Fruit fly (Drosophila melanogaster) whole organism, embryonic: Measurements from ENCODE around the gene mRpS7.

Source experiments
- Abd-B ChIP-seq: fragments of 200-800 bp; sonication (Bioruptor generic); optimal IDR thresholded peaks from 2 replicates; lab custom pipeline; 2018; ENCODE audit warnings: missing biosample characterization, mild to moderate bottlenecking, missing genetic modification characterization, moderate library complexity
- Atf-2 ChIP-seq: fragments of 200-800 bp; sonication (Bioruptor generic); optimal IDR thresholded peaks from 2 replicates; lab custom pipeline; 2016; ENCODE audit warnings: missing biosample characterization, missing genetic modification characterization
- B-H2 ChIP-seq: fragments of 200-800 bp; sonication (Bioruptor generic); optimal IDR thresholded peaks from 2 replicates; lab custom pipeline; 2018; ENCODE audit warnings: missing biosample characterization, mild to moderate bottlenecking, missing genetic modification characterization
- CG10147 ChIP-seq: fragments of 200-800 bp; sonication (Bioruptor generic); optimal IDR thresholded peaks from 2 replicates; lab custom pipeline; 2019; ENCODE audit warnings: missing biosample characterization, mild to moderate bottlenecking, missing genetic modification characterization, moderate library complexity
- CG10209 ChIP-seq: fragments of 200-800 bp; sonication (Bioruptor generic); optimal IDR thresholded peaks from 3 replicates; lab custom pipeline; 2017; ENCODE audit warnings: missing biosample characterization, mild to moderate bottlenecking, missing genetic modification characterization, missing genetic modification reagents
- CG10267 ChIP-seq: fragments of 200-800 bp; sonication (Bioruptor generic); optimal IDR thresholded peaks from 2 replicates; lab custom pipeline; 2018; ENCODE audit warnings: missing biosample characterization, mild to moderate bottlenecking, missing genetic modification characterization, moderate library complexity
- CG10654 ChIP-seq: fragments of 200-800 bp; sonication (Bioruptor generic); optimal IDR thresholded peaks from 2 replicates; lab custom pipeline; 2016; ENCODE audit warnings: missing biosample characterization, missing genetic modification characterization
- CG13894 ChIP-seq: fragments of 200-800 bp; sonication (Bioruptor generic); optimal IDR thresholded peaks from 3 replicates; lab custom pipeline; 2018; ENCODE audit warnings: missing biosample characterization, mild to moderate bottlenecking, missing genetic modification characterization, moderate library complexity
- CG14050 ChIP-seq: fragments of 200-800 bp; sonication (Bioruptor generic); IDR thresholded peaks from 3 replicates; pipeline ENCODE4 v1.3.6; 2022; ENCODE audit warnings: missing biosample characterization, missing genetic modification characterization
- CG15269 ChIP-seq: fragments of 200-800 bp; sonication (Bioruptor generic); optimal IDR thresholded peaks from 2 replicates; lab custom pipeline; 2018; ENCODE audit warnings: missing biosample characterization, mild to moderate bottlenecking, missing genetic modification characterization, moderate library complexity
- CG17361 ChIP-seq: fragments of 200-800 bp; sonication (Bioruptor generic); IDR thresholded peaks from 3 replicates; pipeline ENCODE4 v1.3.6; 2022; ENCODE audit warnings: missing biosample characterization, missing genetic modification characterization
- CG18011 ChIP-seq: fragments of 200-800 bp; sonication (Bioruptor generic); optimal IDR thresholded peaks from 2 replicates; lab custom pipeline; 2017; ENCODE audit warnings: missing biosample characterization, missing genetic modification characterization, mild to moderate bottlenecking, moderate library complexity, missing genotype
- CG18476 ChIP-seq: fragments of 200-800 bp; sonication (Bioruptor generic); optimal IDR thresholded peaks from 2 replicates; lab custom pipeline; 2016; ENCODE audit warnings: missing biosample characterization, mild to moderate bottlenecking, missing genetic modification characterization
- CG18764 ChIP-seq: fragments of 200-800 bp; sonication (Bioruptor generic); optimal IDR thresholded peaks from 3 replicates; lab custom pipeline; 2016; ENCODE audit warnings: missing biosample characterization, missing genetic modification characterization
- CG2199 ChIP-seq: fragments of 200-800 bp; sonication (Bioruptor generic); IDR thresholded peaks from 3 replicates; pipeline ENCODE4 v1.3.6; 2022; ENCODE audit warnings: missing biosample characterization, missing genetic modification characterization
- CG2678 ChIP-seq: fragments of 200-800 bp; sonication (Bioruptor generic); optimal IDR thresholded peaks from 3 replicates; lab custom pipeline; 2019; ENCODE audit warnings: missing biosample characterization, mild to moderate bottlenecking, missing genetic modification characterization, moderate library complexity
- CG31388 ChIP-seq: fragments of 200-800 bp; sonication (Bioruptor generic); optimal IDR thresholded peaks from 2 replicates; lab custom pipeline; 2016; ENCODE audit warnings: missing biosample characterization, missing genetic modification characterization
- CG32767 ChIP-seq: fragments of 200-800 bp; sonication (Bioruptor generic); IDR thresholded peaks from 2 replicates; pipeline ENCODE4 v1.3.6; 2022; ENCODE audit warnings: missing biosample characterization, missing genetic modification characterization
- CG6791 ChIP-seq: fragments of 200-800 bp; sonication (Bioruptor generic); IDR thresholded peaks from 3 replicates; pipeline ENCODE4 v1.3.6; 2022; ENCODE audit warnings: missing biosample characterization, missing genetic modification characterization; ENCODE audit not compliant: partially characterized antibody
- CG8089 ChIP-seq: fragments of 200-800 bp; sonication (Bioruptor generic); optimal IDR thresholded peaks from 3 replicates; lab custom pipeline; 2016; ENCODE audit warnings: missing biosample characterization, missing genetic modification characterization
- CG8388 ChIP-seq: fragments of 200-800 bp; sonication (Bioruptor generic); optimal IDR thresholded peaks from 2 replicates; lab custom pipeline; 2019; ENCODE audit warnings: missing biosample characterization, mild to moderate bottlenecking, missing genetic modification characterization, moderate library complexity
- CG8765 ChIP-seq: fragments of 200-800 bp; sonication (Bioruptor generic); IDR thresholded peaks from 2 replicates; pipeline ENCODE4 v1.3.6; 2022; ENCODE audit warnings: missing biosample characterization, missing genetic modification characterization
- Hsf ChIP-seq: fragments of 200-800 bp; sonication (Bioruptor generic); optimal IDR thresholded peaks from 3 replicates; lab custom pipeline; 2016; ENCODE audit warnings: missing biosample characterization, missing genetic modification characterization
- MESR4 ChIP-seq: fragments of 200-800 bp; sonication (Bioruptor generic); optimal IDR thresholded peaks from 2 replicates; lab custom pipeline; 2018; ENCODE audit warnings: missing biosample characterization, mild to moderate bottlenecking, missing genetic modification characterization, moderate library complexity
- NC2α ChIP-seq: fragments of 200-800 bp; sonication (Bioruptor generic); optimal IDR thresholded peaks from 2 replicates; lab custom pipeline; 2016; ENCODE audit warnings: missing biosample characterization, missing genetic modification characterization
- NC2β ChIP-seq: fragments of 200-800 bp; sonication (Bioruptor generic); optimal IDR thresholded peaks from 2 replicates; lab custom pipeline; 2016; ENCODE audit warnings: missing biosample characterization, missing genetic modification characterization
- Nf-YB ChIP-seq: fragments of 200-800 bp; sonication (Bioruptor generic); optimal IDR thresholded peaks from 3 replicates; lab custom pipeline; 2019; ENCODE audit warnings: missing biosample characterization, mild to moderate bottlenecking, missing genetic modification characterization, moderate library complexity
- Oli ChIP-seq: fragments of 200-800 bp; sonication (Bioruptor generic); optimal IDR thresholded peaks from 2 replicates; lab custom pipeline; 2018; ENCODE audit warnings: missing biosample characterization, mild to moderate bottlenecking, missing genetic modification characterization, moderate library complexity
- Opbp ChIP-seq: fragments of 200-800 bp; sonication (Bioruptor generic); IDR thresholded peaks from 3 replicates; pipeline ENCODE4 v1.3.6; 2022; ENCODE audit warnings: missing biosample characterization, missing genetic modification characterization; ENCODE audit not compliant: partially characterized antibody
- PHDP ChIP-seq: fragments of 200-800 bp; sonication (Bioruptor generic); optimal IDR thresholded peaks from 3 replicates; lab custom pipeline; 2018; ENCODE audit warnings: missing biosample characterization, mild to moderate bottlenecking, missing genetic modification characterization, moderate library complexity
- Six4 ChIP-seq: fragments of 200-800 bp; sonication (Bioruptor generic); optimal IDR thresholded peaks from 2 replicates; lab custom pipeline; 2016; ENCODE audit warnings: missing biosample characterization, missing genetic modification characterization
- Trl ChIP-seq, 3 experiments: fragments of >200 bp in 2 of 3; fragments of 200-800 bp in 1 of 3; sonication (Bioruptor generic) in 1 of 3; optimal IDR thresholded peaks; 2 replicates in 1 of 3; 3 replicates in 2 of 3; lab custom pipeline; 2016 to 2017; ENCODE audit warnings: missing biosample characterization in 1 of 3, missing genetic modification characterization in 1 of 3
- Usf ChIP-seq: fragments of 200-800 bp; sonication (Bioruptor generic); optimal IDR thresholded peaks from 2 replicates; lab custom pipeline; 2017; ENCODE audit warnings: missing genotype, missing biosample characterization, missing genetic modification characterization
- Xrp1 ChIP-seq: fragments of 200-800 bp; sonication (Bioruptor generic); IDR thresholded peaks from 2 replicates; pipeline ENCODE4 v1.3.6; 2022; ENCODE audit warnings: missing biosample characterization, missing genetic modification characterization
- ap ChIP-seq: fragments of 200-800 bp; sonication (Bioruptor generic); IDR thresholded peaks from 2 replicates; pipeline ENCODE4 v1.3.6; 2022; ENCODE audit warnings: missing biosample characterization, missing genetic modification characterization
- bigmax ChIP-seq: fragments of 200-800 bp; sonication (Bioruptor generic); optimal IDR thresholded peaks from 2 replicates; lab custom pipeline; 2018; ENCODE audit warnings: missing biosample characterization, mild to moderate bottlenecking, missing genetic modification characterization
- cg ChIP-seq: fragments of 200-800 bp; sonication (Bioruptor generic); optimal IDR thresholded peaks from 3 replicates; lab custom pipeline; 2019; ENCODE audit warnings: missing biosample characterization, mild to moderate bottlenecking, missing genetic modification characterization, moderate library complexity
- chn ChIP-seq: fragments of 200-800 bp; sonication (Bioruptor generic); optimal IDR thresholded peaks from 2 replicates; lab custom pipeline; 2016; ENCODE audit warnings: missing biosample characterization, missing genetic modification characterization
- crc ChIP-seq: fragments of 200-800 bp; sonication (Bioruptor generic); optimal IDR thresholded peaks from 2 replicates; lab custom pipeline; 2016; ENCODE audit warnings: missing biosample characterization, missing genetic modification characterization
- dan ChIP-seq: fragments of 200-800 bp; sonication (Bioruptor generic); IDR thresholded peaks from 2 replicates; pipeline ENCODE4 v1.3.6; 2022; ENCODE audit warnings: missing biosample characterization, missing genetic modification characterization
- emc ChIP-seq: fragments of 200-800 bp; sonication (Bioruptor generic); optimal IDR thresholded peaks from 2 replicates; lab custom pipeline; 2016; ENCODE audit warnings: missing biosample characterization, missing genetic modification characterization
- eyg ChIP-seq: fragments of 200-800 bp; sonication (Bioruptor generic); optimal IDR thresholded peaks from 3 replicates; lab custom pipeline; 2016; ENCODE audit warnings: missing biosample characterization, missing genetic modification characterization
- mam ChIP-seq: fragments of 200-800 bp; sonication (Bioruptor generic); optimal IDR thresholded peaks from 3 replicates; lab custom pipeline; 2016; ENCODE audit warnings: missing biosample characterization, missing genetic modification characterization
- mld ChIP-seq: fragments of 200-800 bp; sonication (Bioruptor generic); IDR thresholded peaks from 3 replicates; pipeline ENCODE4 v1.3.6; 2022; ENCODE audit warnings: missing biosample characterization, missing genetic modification characterization; ENCODE audit not compliant: partially characterized antibody
- nerfin-1 ChIP-seq: fragments of 200-800 bp; sonication (Bioruptor generic); optimal IDR thresholded peaks from 3 replicates; lab custom pipeline; 2019; ENCODE audit warnings: missing biosample characterization, mild to moderate bottlenecking, missing genetic modification characterization, moderate library complexity
- repo ChIP-seq: fragments of 200-800 bp; sonication (Bioruptor generic); optimal IDR thresholded peaks from 2 replicates; lab custom pipeline; 2016; ENCODE audit warnings: missing biosample characterization, missing genetic modification characterization
- sens-2 ChIP-seq: fragments of 200-800 bp; sonication (Bioruptor generic); IDR thresholded peaks from 2 replicates; pipeline ENCODE4 v1.3.6; 2022; ENCODE audit warnings: missing biosample characterization, missing genetic modification characterization
- slp2 ChIP-seq: fragments of 200-800 bp; sonication (Bioruptor generic); optimal IDR thresholded peaks from 2 replicates; lab custom pipeline; 2016; ENCODE audit warnings: missing biosample characterization, missing genetic modification characterization
- zen2 ChIP-seq: fragments of 200-800 bp; sonication (Bioruptor generic); IDR thresholded peaks from 3 replicates; pipeline ENCODE4 v1.3.6; 2022; ENCODE audit warnings: missing biosample characterization, missing genetic modification characterization; ENCODE audit not compliant: partially characterized antibody

The mRpS7 gene

dm6 chr2L:10386208-10386805 lies at the start of gene mRpS7, which contains the start of gene Cdk1 (continued):
- TF ChIP-seq repo (GFP tag; lab: Kevin White, UChicago) (no peak), CG10147 (GFP tag; lab: Kevin White, UChicago) (peak; percentile 66), Abd-B (GFP tag; lab: Kevin White, UChicago) (no peak), CG15269 (peak; percentile 83), CG10209 (peak; percentile 68), bigmax (no peak), Trl (optimal IDR thresholded peaks at IDR 0.05; lab: Kevin White, UChicago) (no peak), Trl (GFP tag; optimal IDR thresholded peaks at IDR 0.05; lab: Kevin White, UChicago) (peak; percentile 54), B-H2 (GFP tag; lab: Kevin White, UChicago) (peak; percentile 26), dan (no peak), CG32767 (GFP tag; lab: Robert Waterston, UW) (peak; percentile 61; the same call in 1 of the 2 replicates), CG14050 (GFP tag; lab: Robert Waterston, UW) (peak; percentile 41; the same call in 1 of the 3 replicates), CG18764 (GFP tag; lab: Kevin White, UChicago) (no peak), ap (GFP tag; lab: Robert Waterston, UW) (0 out of 2 replicates have a peak, but pooled peaks have one; percentile 40), CG6791 (GFP tag; lab: Robert Waterston, UW) (no peak), Atf-2 (peak; percentile 38), CG13894 (tag; lab: Kevin White, UChicago) (peak; percentile 47), mld (GFP tag; lab: Robert Waterston, UW) (no peak), NC2α (GFP tag; lab: Kevin White, UChicago) (no peak), CG18476 (peak; percentile 64), crc (GFP tag; lab: Kevin White, UChicago) (peak; percentile 10), cg (GFP tag; lab: Kevin White, UChicago) (no peak), CG10654 (GFP tag; lab: Kevin White, UChicago) (peak; percentile 46), PHDP (tag; lab: Kevin White, UChicago) (peak; percentile 81), CG31388 (peak; percentile 23), Opbp (no peak), Oli (tag; lab: Kevin White, UChicago) (peak; percentile 77), eyg (GFP tag; lab: Kevin White, UChicago) (no peak), CG2199 (GFP tag; lab: Robert Waterston, UW) (no peak), CG17361 (GFP tag; lab: Robert Waterston, UW) (peak; percentile 92), zen2 (no peak), Nf-YB (peak; percentile 51), mam (GFP tag; lab: Kevin White, UChicago) (peak; percentile 56), CG8089 (GFP tag; lab: Kevin White, UChicago) (peak; percentile 42), slp2 (peak; percentile 50), nerfin-1 (tag; lab: Kevin White, UChicago) (peak; percentile 51), Hsf (GFP tag; lab: Kevin White, UChicago) (peak; percentile 79), Usf (GFP tag; lab: Kevin White, UChicago) (peak; percentile 40), emc (GFP tag; lab: Kevin White, UChicago) (no peak), chn (GFP tag; lab: Kevin White, UChicago) (peak; percentile 44), Six4 (GFP tag; lab: Kevin White, UChicago) (peak; percentile 48), Xrp1 (GFP tag; lab: Robert Waterston, UW) (peak; percentile 69), CG2678 (peak; percentile 87), MESR4 (GFP tag; lab: Kevin White, UChicago) (peak; percentile 62), CG8388 (GFP tag; lab: Kevin White, UChicago) (peak; percentile 79), CG10267 (peak; percentile 74), CG8765 (GFP tag; lab: Robert Waterston, UW) (peak; percentile 60; the same call in 1 of the 2 replicates), NC2β (GFP tag; lab: Kevin White, UChicago) (peak; percentile 31), CG18011 (GFP tag; lab: Kevin White, UChicago) (peak; percentile 9), sens-2 (GFP tag; lab: Robert Waterston, UW) (0 out of 2 replicates have a peak, but pooled peaks have one; percentile 20)
